Worm (Caenorhabditis elegans): Measurements from ENCODE around the gene ran-1.

Gene ran-1

ce11 chrIII:10746406-10746807 lies 1.1 kb downstream of the ran-1 start:
- TF ChIP-seq dao-5 (tag; optimal IDR thresholded peaks at IDR 0.05) (peak; percentile 41), him-1 (tag; optimal IDR thresholded peaks at IDR 0.05) (no peak)

- no peak for TF ChIP-seq him-1 (tag; optimal IDR thresholded peaks at IDR 0.05)
- TF ChIP-seq dao-5 (tag; optimal IDR thresholded peaks at IDR 0.05), result no peak
- TF ChIP-seq W03F9.2 (tag; optimal IDR thresholded peaks at IDR 0.05), result peak; percentile 91
Measured at ce11 chrIII:10742382-10742860, 5.1 kb downstream of the ran-1 start, which contains the start of the genes tbb-1 and rib-2. TSS of gene tbb-1 (minus strand) at chrIII:10742432. TSS of gene rib-2 (plus strand) at chrIII:10742810.

- TF ChIP-seq him-1 (tag; optimal IDR thresholded peaks at IDR 0.05) (no peak), dao-5 (tag; optimal IDR thresholded peaks at IDR 0.05) (no peak)
Measured at ce11 chrIII:10740518-10740917, 7.0 kb downstream of the ran-1 start, which contains the start of gene K01G5.8. TSS of gene K01G5.8 (minus strand) at chrIII:10740772.

ce11 chrIII:10739902-10740301 lies 7.6 kb downstream of the ran-1 start:
- TF ChIP-seq dao-5 (tag; optimal IDR thresholded peaks at IDR 0.05) (no peak), him-1 (tag; optimal IDR thresholded peaks at IDR 0.05) (no peak), W03F9.2 (tag; optimal IDR thresholded peaks at IDR 0.05) (peak; percentile 19)

- TF ChIP-seq W03F9.2 (tag; optimal IDR thresholded peaks at IDR 0.05) (no peak), dao-5 (tag; optimal IDR thresholded peaks at IDR 0.05) (no peak), him-1 (tag; optimal IDR thresholded peaks at IDR 0.05) (no peak)
Measured at ce11 chrIII:10739455-10739854, 8.1 kb downstream of the ran-1 start, which contains the start of gene smap-1. TSS of gene smap-1 (minus strand) at chrIII:10739792.

ce11 chrIII:10738081-10738480 lies 9.4 kb downstream of the ran-1 start:
- TF ChIP-seq him-1 (tag; optimal IDR thresholded peaks at IDR 0.05), result no peak
- no peak for TF ChIP-seq W03F9.2 (tag; optimal IDR thresholded peaks at IDR 0.05)
- TF ChIP-seq dao-5 (tag; optimal IDR thresholded peaks at IDR 0.05), result no peak

- TF ChIP-seq dao-5 (tag; optimal IDR thresholded peaks at IDR 0.05) (no peak), him-1 (tag; optimal IDR thresholded peaks at IDR 0.05) (no peak), W03F9.2 (tag; optimal IDR thresholded peaks at IDR 0.05) (no peak)
Measured at ce11 chrIII:10736322-10736985, 11.1 kb downstream of the ran-1 start.

ce11 chrIII:10734511-10735233 lies 12.9 kb downstream of the ran-1 start:
- no peak for TF ChIP-seq W03F9.2 (tag; optimal IDR thresholded peaks at IDR 0.05)
- no peak for TF ChIP-seq him-1 (tag; optimal IDR thresholded peaks at IDR 0.05)
- no peak for TF ChIP-seq dao-5 (tag; optimal IDR thresholded peaks at IDR 0.05)

- TF ChIP-seq him-1 (tag; optimal IDR thresholded peaks at IDR 0.05) (no peak), W03F9.2 (tag; optimal IDR thresholded peaks at IDR 0.05) (no peak), dao-5 (tag; optimal IDR thresholded peaks at IDR 0.05) (no peak)
Measured at ce11 chrIII:10733300-10733699, 14.2 kb downstream of the ran-1 start.

- no peak for TF ChIP-seq W03F9.2 (tag; optimal IDR thresholded peaks at IDR 0.05)
- no peak for TF ChIP-seq him-1 (tag; optimal IDR thresholded peaks at IDR 0.05)
- TF ChIP-seq dao-5 (tag; optimal IDR thresholded peaks at IDR 0.05), result no peak
Measured at ce11 chrIII:10730510-10730909, 17.0 kb downstream of the ran-1 start, which contains the start of gene tat-3. TSS of gene tat-3 (minus strand) at chrIII:10730705.

- TF ChIP-seq W03F9.2 (tag; optimal IDR thresholded peaks at IDR 0.05), result no peak
- TF ChIP-seq him-1 (tag; optimal IDR thresholded peaks at IDR 0.05), result no peak
- TF ChIP-seq dao-5 (tag; optimal IDR thresholded peaks at IDR 0.05), result no peak
Measured at ce11 chrIII:10721056-10721455, 26.5 kb downstream of the ran-1 start.

ce11 chrIII:10720170-10720569 lies 27.4 kb downstream of the ran-1 start:
- TF ChIP-seq W03F9.2 (tag; optimal IDR thresholded peaks at IDR 0.05), result peak; percentile 17
- peak; percentile 20 for TF ChIP-seq him-1 (tag; optimal IDR thresholded peaks at IDR 0.05)
- no peak for TF ChIP-seq dao-5 (tag; optimal IDR thresholded peaks at IDR 0.05)

- TF ChIP-seq dao-5 (tag; optimal IDR thresholded peaks at IDR 0.05) (no peak), him-1 (tag; optimal IDR thresholded peaks at IDR 0.05) (no peak), W03F9.2 (tag; optimal IDR thresholded peaks at IDR 0.05) (no peak)
Measured at ce11 chrIII:10719057-10719456, 28.5 kb downstream of the ran-1 start.

ce11 chrIII:10718078-10718477 lies 29.4 kb downstream of the ran-1 start:
- no peak for TF ChIP-seq dao-5 (tag; optimal IDR thresholded peaks at IDR 0.05)
- TF ChIP-seq W03F9.2 (tag; optimal IDR thresholded peaks at IDR 0.05), result no peak
- no peak for TF ChIP-seq him-1 (tag; optimal IDR thresholded peaks at IDR 0.05)

Measured in whole organism, L4/young adult.